Fruit fly (Drosophila melanogaster) whole organism, adult: ENCODE results near the gene CG12535.

ENCODE experiments used
- CG12768 ChIP-seq: fragments of 200-800 bp; sonication (Bioruptor generic); optimal IDR thresholded peaks from 2 replicates; lab custom pipeline; 2017; ENCODE audit warnings: missing biosample characterization, missing genetic modification characterization, mild to moderate bottlenecking, moderate library complexity, missing genetic modification reagents
- CG5204 ChIP-seq: fragments of 200-800 bp; sonication (Bioruptor generic); optimal IDR thresholded peaks from 2 replicates; lab custom pipeline; 2016; ENCODE audit warnings: missing biosample characterization, missing genetic modification characterization
- CG7045 ChIP-seq: fragments of 200-800 bp; sonication (Bioruptor generic); optimal IDR thresholded peaks from 2 replicates; lab custom pipeline; 2017; ENCODE audit warnings: missing biosample characterization, mild to moderate bottlenecking, missing genetic modification characterization
- bab1 ChIP-seq: fragments of 200-800 bp; sonication (Bioruptor generic); optimal IDR thresholded peaks from 3 replicates; lab custom pipeline; 2019; ENCODE audit warnings: missing biosample characterization, mild to moderate bottlenecking, missing genetic modification characterization, moderate library complexity
- cic ChIP-seq: fragments of 200-800 bp; sonication (Bioruptor generic); optimal IDR thresholded peaks from 2 replicates; lab custom pipeline; 2017; ENCODE audit warnings: missing biosample characterization, mild to moderate bottlenecking, missing genetic modification characterization, moderate library complexity
- cnc ChIP-seq, 2 experiments: fragments of >200 bp; optimal IDR thresholded peaks; 2 replicates each; lab custom pipeline; 2017
- kay ChIP-seq: fragments of 200-800 bp; sonication (Bioruptor generic); peaks from one replicate; lab custom pipeline; 2016; ENCODE audit warnings: missing biosample characterization, missing genetic modification characterization, borderline replicate concordance
- pad ChIP-seq: fragments of 200-800 bp; sonication (Bioruptor generic); optimal IDR thresholded peaks from 3 replicates; lab custom pipeline; 2017; ENCODE audit warnings: missing biosample characterization, missing genetic modification characterization, mild to moderate bottlenecking, moderate library complexity, missing genetic modification reagents
- tj ChIP-seq: fragments of 200-800 bp; sonication (Bioruptor generic); optimal IDR thresholded peaks from 3 replicates; lab custom pipeline; 2017; ENCODE audit warnings: missing biosample characterization, mild to moderate bottlenecking, missing genetic modification characterization, moderate library complexity
- toe ChIP-seq: fragments of 200-800 bp; sonication (Bioruptor generic); optimal IDR thresholded peaks from 2 replicates; lab custom pipeline; 2016; ENCODE audit warnings: missing biosample characterization, missing genetic modification characterization

DNA sequence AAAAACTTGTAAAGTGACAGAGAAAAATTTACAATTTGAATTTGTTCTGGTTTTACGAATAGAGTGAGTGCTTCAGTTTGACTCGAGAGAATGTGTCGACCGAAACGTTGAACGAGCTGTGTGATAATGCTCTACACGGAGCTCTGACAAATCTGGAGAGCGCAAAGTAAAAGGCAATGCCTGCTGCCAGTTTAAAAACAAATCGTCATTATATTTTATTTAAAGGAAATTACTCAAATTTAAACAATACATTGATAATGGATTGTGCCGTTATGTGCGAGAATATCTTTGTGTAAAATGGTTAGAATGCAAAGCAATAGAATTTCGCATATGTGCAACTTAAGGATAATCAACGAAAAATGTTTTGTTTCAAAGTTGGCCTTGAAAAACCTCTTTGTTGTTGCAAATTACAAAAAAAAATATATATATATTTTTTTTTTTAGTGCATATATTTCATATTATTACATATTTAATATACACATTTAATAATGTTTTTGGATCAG lies 11.4 kb upstream of the CG12535 start, which contains the start of the genes CG16782 and CG10801:
- TF ChIP-seq cic: no peak
- no peak for TF ChIP-seq pad (GFP tag; lab: Kevin White, UChicago)
- no peak for TF ChIP-seq bab1 (GFP tag; lab: Kevin White, UChicago)
- no peak for TF ChIP-seq CG12768 (GFP tag; lab: Kevin White, UChicago)
- no peak for TF ChIP-seq toe (GFP tag; lab: Kevin White, UChicago)
- TF ChIP-seq CG7045 (GFP tag; lab: Kevin White, UChicago): no peak
- no peak for TF ChIP-seq cnc (optimal IDR thresholded peaks at IDR 0.05; lab: Kevin White, UChicago)
- TF ChIP-seq tj (GFP tag; lab: Kevin White, UChicago): no peak
- no peak for TF ChIP-seq CG5204
- TF ChIP-seq kay (GFP tag; lab: Kevin White, UChicago): no peak
